Worm (Caenorhabditis elegans): ENCODE measurements around the gene rgs-4.

ce11 chrII:12619288-12619687 lies 35.3 kb upstream of the rgs-4 start, which contains the start of gene nspe-2:
- no peak for TF ChIP-seq him-1 (tag; optimal IDR thresholded peaks at IDR 0.05)
- no peak for TF ChIP-seq dao-5 (tag; optimal IDR thresholded peaks at IDR 0.05)

Data from whole organism, L4/young adult.